Fruit fly (Drosophila melanogaster): Measurements from ENCODE around the gene inaE.
A peak's percentile ranks its signal among the peaks of the same experiment; 100 is the strongest.

The inaE gene

DNA sequence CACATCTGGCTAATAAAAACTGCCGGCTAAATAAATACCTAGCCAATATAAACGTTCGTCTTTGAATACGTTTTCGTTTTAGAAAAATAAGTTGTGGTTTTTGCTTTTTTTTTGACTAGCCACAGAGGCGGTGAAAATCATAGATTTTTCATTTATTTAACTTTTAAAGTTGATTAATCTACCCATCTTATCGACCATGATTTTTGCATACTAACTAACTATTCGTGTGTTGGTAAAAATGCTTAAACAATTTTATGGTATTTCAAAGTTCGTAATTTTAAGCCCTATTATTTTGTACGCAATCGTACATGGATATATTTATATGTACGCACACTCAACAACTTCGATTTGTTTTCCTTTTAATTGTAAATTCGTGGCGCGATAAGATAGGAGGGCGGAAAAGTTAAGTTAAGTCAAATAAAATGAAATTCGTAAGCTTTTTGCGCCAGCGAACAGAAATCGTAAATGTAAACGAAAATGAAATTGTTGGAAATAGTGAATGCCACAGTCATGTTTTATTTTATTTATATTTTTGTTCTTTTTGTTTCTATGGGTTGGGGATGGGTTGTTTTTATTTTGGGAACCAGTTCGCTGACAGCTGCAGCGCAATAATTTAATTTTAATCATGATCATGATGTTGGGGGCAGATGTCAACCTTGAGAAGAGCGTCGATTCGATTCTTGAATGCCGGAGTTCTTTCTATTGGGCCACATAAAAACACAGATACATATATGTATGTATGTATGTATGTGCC lies 34.1 kb downstream of the inaE start:
- TF ChIP-seq CG7045 (GFP tag; optimal IDR thresholded peaks at IDR 0.05), result no peak
- peak; percentile 35 for TF ChIP-seq CG7101 (tag; optimal IDR thresholded peaks at IDR 0.05)
- TF ChIP-seq CG11617 (GFP tag; optimal IDR thresholded peaks at IDR 0.05), result peak; percentile 39
- no peak for TF ChIP-seq Clk (GFP tag; optimal IDR thresholded peaks at IDR 0.05)
- TF ChIP-seq tj (GFP tag; optimal IDR thresholded peaks at IDR 0.05), result peak; percentile 44
- TF ChIP-seq kay (GFP tag; ENCODE audit: borderline replicate concordance), result peak; percentile 82
- TF ChIP-seq CG14711 (tag; optimal IDR thresholded peaks at IDR 0.05), result peak; percentile 52

DNA sequence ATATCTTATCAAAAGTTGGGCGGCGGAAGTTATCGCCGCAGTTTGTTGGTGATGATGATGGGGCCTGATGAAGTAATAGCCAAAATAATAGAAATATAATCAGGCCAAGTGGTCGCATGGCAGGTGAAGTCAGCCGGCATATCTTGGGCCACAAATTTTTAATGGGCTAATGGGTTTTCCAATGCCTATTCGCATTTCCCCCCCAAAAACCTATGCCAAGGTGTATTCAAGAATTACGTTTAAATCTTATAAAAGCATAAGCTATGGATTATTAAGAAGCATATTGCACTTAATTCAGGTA lies 34.6 kb downstream of the inaE start:
- TF ChIP-seq Hr96 (GFP tag; optimal IDR thresholded peaks at IDR 0.05) (no peak), ovo (GFP tag; optimal IDR thresholded peaks at IDR 0.05) (no peak)

DNA sequence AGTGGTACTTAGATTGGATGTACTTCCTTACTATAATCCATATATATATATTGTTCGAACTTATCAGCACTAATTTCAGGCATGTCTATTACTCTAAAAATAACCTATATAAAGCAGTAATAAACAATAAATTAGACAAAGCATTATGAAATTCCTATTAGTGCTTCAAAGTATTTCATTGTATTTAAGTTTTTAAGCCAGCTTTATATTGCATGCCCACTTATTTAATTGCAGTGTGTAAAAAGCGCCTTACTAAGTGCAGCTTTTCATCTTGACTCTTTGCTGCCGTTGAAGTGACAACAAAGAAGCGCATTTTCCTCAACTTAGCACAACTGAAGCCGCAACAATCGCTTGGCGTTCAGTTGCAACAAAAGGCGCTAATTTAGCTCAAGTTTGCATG lies 35.3 kb downstream of the inaE start:
- TF ChIP-seq cnc (optimal IDR thresholded peaks at IDR 0.05) (no peak), CG14711 (tag; optimal IDR thresholded peaks at IDR 0.05) (no peak), bab1 (GFP tag; optimal IDR thresholded peaks at IDR 0.05) (no peak), cic (GFP tag; optimal IDR thresholded peaks at IDR 0.05) (no peak), CG11617 (GFP tag; optimal IDR thresholded peaks at IDR 0.05) (no peak), Hr96 (GFP tag; optimal IDR thresholded peaks at IDR 0.05) (no peak), Clk (GFP tag; optimal IDR thresholded peaks at IDR 0.05) (no peak), toe (GFP tag; optimal IDR thresholded peaks at IDR 0.05) (no peak), CG7101 (tag; optimal IDR thresholded peaks at IDR 0.05) (no peak), CG5204 (GFP tag; optimal IDR thresholded peaks at IDR 0.05) (no peak), ovo (GFP tag; optimal IDR thresholded peaks at IDR 0.05) (no peak), tj (GFP tag; optimal IDR thresholded peaks at IDR 0.05) (no peak), pad (GFP tag; optimal IDR thresholded peaks at IDR 0.05) (no peak), CG33017 (tag; optimal IDR thresholded peaks at IDR 0.05) (no peak), Crg-1 (GFP tag; optimal IDR thresholded peaks at IDR 0.05) (no peak), CG12768 (GFP tag; optimal IDR thresholded peaks at IDR 0.05) (no peak), Mnt (GFP tag; optimal IDR thresholded peaks at IDR 0.05) (no peak), CG1620 (GFP tag; optimal IDR thresholded peaks at IDR 0.05) (no peak)

DNA sequence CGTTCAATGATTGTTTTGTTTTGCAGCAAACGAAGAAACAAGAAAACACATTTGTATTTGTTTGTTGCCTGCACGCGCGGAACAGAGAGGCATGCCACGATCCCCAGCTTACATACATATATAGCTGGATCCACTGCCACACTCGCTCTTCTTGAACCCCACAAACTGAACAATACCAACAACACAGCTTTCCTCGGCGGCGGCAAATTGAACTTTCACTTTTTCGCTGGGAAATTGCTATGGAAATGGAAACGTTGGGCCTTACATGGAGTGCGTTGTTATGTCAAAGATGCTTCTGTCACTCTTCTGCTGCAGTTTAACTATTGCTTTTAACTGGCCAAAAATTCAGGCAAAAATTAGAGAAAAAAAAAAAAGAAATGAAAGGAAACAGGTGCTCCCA lies 36.2 kb downstream of the inaE start:
- no peak for TF ChIP-seq CG7101 (tag; optimal IDR thresholded peaks at IDR 0.05)
- no peak for TF ChIP-seq CG5204 (GFP tag; optimal IDR thresholded peaks at IDR 0.05)

DNA sequence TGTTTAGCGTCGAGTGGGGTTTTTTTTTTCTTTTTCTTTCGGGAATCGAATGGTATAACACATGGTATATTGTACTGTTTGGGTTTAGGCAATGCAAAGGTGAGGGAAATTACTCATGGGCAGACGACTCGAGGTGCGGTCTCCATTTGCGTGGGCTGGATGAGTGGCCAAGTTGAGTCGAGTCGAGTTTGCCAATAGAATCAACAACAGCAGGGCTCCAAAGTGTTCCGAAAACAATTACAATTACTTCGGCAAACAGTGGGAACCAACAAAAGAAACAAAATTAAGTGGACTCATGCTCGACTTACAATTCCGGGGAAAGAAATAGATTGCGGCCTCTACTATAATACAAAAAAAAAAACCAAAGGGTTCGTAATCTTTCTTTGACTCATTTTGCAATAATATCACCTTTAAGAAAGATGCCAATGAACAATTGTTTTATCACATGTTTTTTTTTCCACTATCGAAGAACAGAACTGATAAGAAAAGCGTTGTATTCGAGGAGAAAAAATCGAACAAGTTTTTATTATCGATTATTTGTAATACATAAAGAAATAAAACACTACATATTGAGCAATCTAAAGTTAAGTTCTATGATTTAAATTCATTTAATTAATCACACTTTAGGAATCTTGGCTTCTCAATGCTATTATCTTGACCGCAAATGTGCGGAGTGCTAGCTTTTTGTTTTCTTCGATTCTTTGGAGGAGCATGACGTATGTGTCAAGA lies 37.0 kb downstream of the inaE start:
- TF ChIP-seq CG7045 (GFP tag; optimal IDR thresholded peaks at IDR 0.05) (no peak), pad (GFP tag; optimal IDR thresholded peaks at IDR 0.05) (no peak)

DNA sequence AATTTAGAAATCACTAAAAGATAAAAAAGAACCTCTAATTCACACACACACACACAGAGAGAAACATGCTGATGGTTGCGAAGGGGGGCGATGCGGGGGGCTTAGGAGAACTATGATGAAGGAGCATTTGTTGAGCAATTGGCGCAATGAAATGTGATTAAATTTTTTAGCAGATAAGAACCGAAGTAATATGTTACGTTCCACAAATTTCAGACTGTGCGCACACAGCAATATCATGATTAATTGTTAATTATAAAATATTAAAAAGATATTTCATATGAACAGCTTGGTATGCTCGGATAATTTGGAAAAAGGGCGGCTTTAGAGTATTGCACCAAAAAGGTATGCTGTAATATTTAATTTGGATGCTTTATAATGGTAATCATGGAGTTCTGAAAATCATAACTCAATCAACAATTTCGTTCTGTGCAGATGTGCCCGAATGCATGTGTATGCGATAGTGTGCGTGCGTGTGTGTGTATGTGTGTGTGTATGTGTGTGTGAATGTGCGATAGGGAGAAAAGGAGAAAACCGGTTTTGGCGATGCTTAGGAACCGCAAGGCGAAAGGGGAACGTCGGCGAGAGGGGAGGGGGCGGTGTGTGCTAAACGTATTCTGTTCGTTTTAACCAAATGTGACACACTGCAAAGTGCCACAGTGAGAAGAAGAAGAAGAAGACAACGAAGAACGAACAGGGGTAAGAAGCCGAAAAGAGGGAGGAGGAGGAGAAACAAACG lies 37.7 kb downstream of the inaE start:
- TF ChIP-seq pad (GFP tag; optimal IDR thresholded peaks at IDR 0.05) (peak; percentile 93), cnc (optimal IDR thresholded peaks at IDR 0.05) (no peak), Crg-1 (GFP tag; optimal IDR thresholded peaks at IDR 0.05) (no peak)

DNA sequence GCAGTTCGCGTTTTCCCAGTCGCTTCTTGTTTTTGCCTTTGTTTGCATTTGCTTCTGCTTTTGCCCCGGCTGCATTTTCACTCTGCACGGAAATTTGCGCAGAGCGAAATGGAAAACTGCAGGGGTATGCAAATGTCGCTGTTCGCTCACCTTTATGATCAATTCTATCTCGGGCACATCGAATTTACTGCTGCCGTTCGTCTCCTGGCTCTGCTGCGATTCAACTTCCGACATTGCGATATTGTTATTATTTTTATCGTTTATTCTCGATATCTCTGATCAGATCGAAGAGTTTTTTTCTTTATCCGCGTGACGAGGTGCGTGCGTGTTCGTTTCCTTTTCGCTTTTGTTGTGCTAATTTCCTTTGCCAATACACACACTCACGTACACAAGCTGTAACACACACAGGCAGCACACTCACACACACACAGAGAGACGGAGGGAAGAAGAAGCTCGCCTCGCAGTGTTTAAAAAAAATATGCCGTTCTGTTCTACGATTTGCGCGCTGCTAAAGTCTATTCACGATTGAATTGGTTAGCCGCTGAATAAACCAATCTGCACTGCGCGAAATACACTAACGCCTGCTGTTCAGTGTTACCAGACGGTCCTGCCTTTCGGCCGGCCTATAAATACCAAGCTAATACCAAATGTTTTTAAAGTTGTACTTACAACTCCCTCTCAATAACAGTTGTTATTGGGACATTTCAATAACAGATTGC lies 38.4 kb downstream of the inaE start, which contains the start of gene Clic:
TSS of gene Clic (minus strand) at position 533 of the 719 bp plus-strand sequence.
- no peak for TF ChIP-seq CG33017 (tag; optimal IDR thresholded peaks at IDR 0.05)
- no peak for TF ChIP-seq toe (GFP tag; optimal IDR thresholded peaks at IDR 0.05)
- no peak for TF ChIP-seq Clk (GFP tag; optimal IDR thresholded peaks at IDR 0.05)
- peak; percentile 75 for TF ChIP-seq Mnt (GFP tag; optimal IDR thresholded peaks at IDR 0.05)
- TF ChIP-seq CG5204 (GFP tag; optimal IDR thresholded peaks at IDR 0.05), result no peak
- TF ChIP-seq ovo (GFP tag; optimal IDR thresholded peaks at IDR 0.05), result peak; percentile 29
- no peak for TF ChIP-seq CG7045 (GFP tag; optimal IDR thresholded peaks at IDR 0.05)
- no peak for TF ChIP-seq CG11617 (GFP tag; optimal IDR thresholded peaks at IDR 0.05)
- peak; percentile 10 for TF ChIP-seq bab1 (GFP tag; optimal IDR thresholded peaks at IDR 0.05)
- no peak for TF ChIP-seq CG12768 (GFP tag; optimal IDR thresholded peaks at IDR 0.05)
- TF ChIP-seq Crg-1 (GFP tag; optimal IDR thresholded peaks at IDR 0.05), result peak; percentile 7
- TF ChIP-seq pad (GFP tag; optimal IDR thresholded peaks at IDR 0.05), result peak; percentile 45
- peak; percentile 50 for TF ChIP-seq CG14711 (tag; optimal IDR thresholded peaks at IDR 0.05)
- no peak for TF ChIP-seq cnc (optimal IDR thresholded peaks at IDR 0.05)
- TF ChIP-seq tj (GFP tag; optimal IDR thresholded peaks at IDR 0.05), result peak; percentile 98
- peak; percentile 8 for TF ChIP-seq cic (GFP tag; optimal IDR thresholded peaks at IDR 0.05)
- TF ChIP-seq kay (GFP tag; ENCODE audit: borderline replicate concordance), result no peak
- no peak for TF ChIP-seq Hr96 (GFP tag; optimal IDR thresholded peaks at IDR 0.05)
- peak; percentile 23 for TF ChIP-seq CG1620 (GFP tag; optimal IDR thresholded peaks at IDR 0.05)
- peak; percentile 49 for TF ChIP-seq CG7101 (tag; optimal IDR thresholded peaks at IDR 0.05)

All from whole organism, adult.